Fruit fly (Drosophila melanogaster) whole organism, adult: ENCODE measurements around the gene CG43131.

Experiments used
- CG12768 ChIP-seq: fragments of 200-800 bp; sonication (Bioruptor generic); optimal IDR thresholded peaks from 2 replicates; lab custom pipeline; 2017; ENCODE audit warnings: missing biosample characterization, missing genetic modification characterization, mild to moderate bottlenecking, moderate library complexity, missing genetic modification reagents
- CG14711 ChIP-seq: fragments of 200-800 bp; sonication (Bioruptor generic); optimal IDR thresholded peaks from 2 replicates; lab custom pipeline; 2018; ENCODE audit warnings: missing biosample characterization, mild to moderate bottlenecking, missing genetic modification characterization, moderate library complexity
- CG1620 ChIP-seq: fragments of 200-800 bp; sonication (Bioruptor generic); optimal IDR thresholded peaks from 2 replicates; lab custom pipeline; 2016; ENCODE audit warnings: missing biosample characterization, missing genetic modification characterization
- CG33017 ChIP-seq: fragments of 200-800 bp; sonication (Bioruptor generic); optimal IDR thresholded peaks from 2 replicates; lab custom pipeline; 2018; ENCODE audit warnings: missing biosample characterization, mild to moderate bottlenecking, missing genetic modification characterization, moderate library complexity
- CG5204 ChIP-seq: fragments of 200-800 bp; sonication (Bioruptor generic); optimal IDR thresholded peaks from 2 replicates; lab custom pipeline; 2016; ENCODE audit warnings: missing biosample characterization, missing genetic modification characterization
- CG7045 ChIP-seq: fragments of 200-800 bp; sonication (Bioruptor generic); optimal IDR thresholded peaks from 2 replicates; lab custom pipeline; 2017; ENCODE audit warnings: missing biosample characterization, mild to moderate bottlenecking, missing genetic modification characterization
- CG7101 ChIP-seq: fragments of 200-800 bp; sonication (Bioruptor generic); optimal IDR thresholded peaks from 2 replicates; lab custom pipeline; 2018; ENCODE audit warnings: missing biosample characterization, mild to moderate bottlenecking, missing genetic modification characterization, moderate library complexity
- Crg-1 ChIP-seq: fragments of 200-800 bp; sonication (Bioruptor generic); optimal IDR thresholded peaks from 2 replicates; lab custom pipeline; 2016; ENCODE audit warnings: missing biosample characterization, missing genetic modification characterization
- cnc ChIP-seq, 2 experiments: fragments of >200 bp; optimal IDR thresholded peaks; 2 replicates each; lab custom pipeline; 2017
- kay ChIP-seq: fragments of 200-800 bp; sonication (Bioruptor generic); peaks from one replicate; lab custom pipeline; 2016; ENCODE audit warnings: missing biosample characterization, missing genetic modification characterization, borderline replicate concordance
- pad ChIP-seq: fragments of 200-800 bp; sonication (Bioruptor generic); optimal IDR thresholded peaks from 3 replicates; lab custom pipeline; 2017; ENCODE audit warnings: missing biosample characterization, missing genetic modification characterization, mild to moderate bottlenecking, moderate library complexity, missing genetic modification reagents

DNA sequence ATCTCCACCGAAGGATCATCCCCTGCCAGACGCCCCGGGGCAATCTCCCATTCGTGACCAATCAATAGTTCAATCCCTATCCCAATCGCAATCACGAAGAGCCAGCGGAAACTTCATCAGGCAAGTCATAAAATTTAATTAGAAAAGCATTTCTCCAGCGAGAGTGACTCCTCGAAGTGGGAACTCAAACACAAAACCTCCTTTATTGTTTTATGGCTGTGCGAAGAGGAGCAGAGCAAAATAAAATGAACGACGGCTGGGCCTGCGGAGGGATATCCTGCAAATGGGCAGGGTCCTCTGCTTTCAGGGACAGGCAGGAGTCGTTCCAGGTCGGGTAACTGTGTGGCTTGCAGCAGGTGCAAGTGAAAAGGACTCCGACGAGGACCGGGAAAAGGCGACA is 15.9 kb upstream of the CG43131 start:
- TF ChIP-seq pad: no peak
- no peak for TF ChIP-seq kay (GFP tag; lab: Kevin White, UChicago)
- no peak for TF ChIP-seq CG5204
- no peak for TF ChIP-seq CG12768
- no peak for TF ChIP-seq cnc (optimal IDR thresholded peaks at IDR 0.05; lab: Kevin White, UChicago)
- TF ChIP-seq CG33017: no peak
- no peak for TF ChIP-seq CG1620 (GFP tag; lab: Kevin White, UChicago)
- no peak for TF ChIP-seq CG7045 (GFP tag; lab: Kevin White, UChicago)
- TF ChIP-seq CG7101 (tag; lab: Kevin White, UChicago): no peak
- no peak for TF ChIP-seq CG14711 (tag; lab: Kevin White, UChicago)
- TF ChIP-seq Crg-1: no peak
